Worm (Caenorhabditis elegans): ENCODE measurements around the gene B0303.16.
A peak's percentile ranks its signal among the peaks of the same experiment; 100 is the strongest.

Gene B0303.16

ce11 chrIII:8741276-8741860, 36.5 kb downstream of the B0303.16 start, which contains the start of gene pdhk-2:
Gene pdhk-2 (minus strand): TSS chrIII:8741412.
- TF ChIP-seq lsy-2 (tag; optimal IDR thresholded peaks at IDR 0.05), result peak; percentile 92 to 96
- TF ChIP-seq mbf-1 (tag; optimal IDR thresholded peaks at IDR 0.05), result no peak
- peak; percentile 91 for TF ChIP-seq zag-1 (tag; optimal IDR thresholded peaks at IDR 0.05)
- TF ChIP-seq nhr-237 (tag; optimal IDR thresholded peaks at IDR 0.05), result no peak
- TF ChIP-seq nhr-77 (tag; optimal IDR thresholded peaks at IDR 0.05), result peak; percentile 85
- peak; percentile 92 for TF ChIP-seq mab-5 (tag; optimal IDR thresholded peaks at IDR 0.05)
- TF ChIP-seq lin-39 (tag; optimal IDR thresholded peaks at IDR 0.05), result no peak
- peak; percentile 47 for TF ChIP-seq blmp-1 (tag; optimal IDR thresholded peaks at IDR 0.05; ENCODE audit: insufficient read depth)
- TF ChIP-seq lin-13 (GFP tag; optimal IDR thresholded peaks at IDR 0.05), result peak; percentile 92
- TF ChIP-seq ztf-1 (GFP tag; conservative IDR thresholded peaks at IDR 0.05), result no peak
- TF ChIP-seq dmd-4 (tag; optimal IDR thresholded peaks at IDR 0.05), result no peak
- TF ChIP-seq nhr-129 (tag; optimal IDR thresholded peaks at IDR 0.05), result peak; percentile 92
- TF ChIP-seq unc-39 (tag; optimal IDR thresholded peaks at IDR 0.05), result no peak
- peak; percentile 92 for TF ChIP-seq ceh-16 (tag; optimal IDR thresholded peaks at IDR 0.05)
- peak; percentile 75 for TF ChIP-seq nhr-6 (tag; optimal IDR thresholded peaks at IDR 0.05)
- peak; percentile 89 for TF ChIP-seq nhr-21 (tag; optimal IDR thresholded peaks at IDR 0.05)
- TF ChIP-seq egl-27 (tag; optimal IDR thresholded peaks at IDR 0.05), result peak; percentile 87
- TF ChIP-seq nhr-10 (tag; optimal IDR thresholded peaks at IDR 0.05), result peak; percentile 75
- TF ChIP-seq ztf-4 (tag; optimal IDR thresholded peaks at IDR 0.05), result peak; percentile 90
- no peak for TF ChIP-seq nhr-23 (tag; optimal IDR thresholded peaks at IDR 0.05)
- TF ChIP-seq unc-62 (GFP tag; optimal IDR thresholded peaks at IDR 0.05), result peak; percentile 57
- peak; percentile 94 for TF ChIP-seq F13H6.1 (tag; optimal IDR thresholded peaks at IDR 0.05)
- TF ChIP-seq alr-1 (tag; optimal IDR thresholded peaks at IDR 0.05), result no peak
- TF ChIP-seq aly-2 (tag; optimal IDR thresholded peaks at IDR 0.05), result no peak
- TF ChIP-seq snpc-4 (tag; optimal IDR thresholded peaks at IDR 0.05), result peak; percentile 61
- TF ChIP-seq unc-55 (GFP tag; optimal IDR thresholded peaks at IDR 0.05), result peak; percentile 99
- peak; percentile 95 for TF ChIP-seq crh-2 (tag; optimal IDR thresholded peaks at IDR 0.05)
- peak; percentile 99 for TF ChIP-seq gmeb-1 (tag; optimal IDR thresholded peaks at IDR 0.05)
- TF ChIP-seq ama-1 (optimal IDR thresholded peaks at IDR 0.05), result peak; percentile 45
- peak; percentile 65 for TF ChIP-seq Y55F3AM.14 (GFP tag; optimal IDR thresholded peaks at IDR 0.05)
- peak; percentile 93 for TF ChIP-seq nhr-25 (tag; optimal IDR thresholded peaks at IDR 0.05)
- peak; percentile 90 for TF ChIP-seq sem-4 (tag; optimal IDR thresholded peaks at IDR 0.05)
- peak; percentile 93 for TF ChIP-seq sma-3 (GFP tag; optimal IDR thresholded peaks at IDR 0.05)
- TF ChIP-seq lin-11 (tag; optimal IDR thresholded peaks at IDR 0.05), result peak; percentile 92
- peak; percentile 98 for TF ChIP-seq C34F6.9 (tag; optimal IDR thresholded peaks at IDR 0.05)
- TF ChIP-seq ztf-11 (tag; optimal IDR thresholded peaks at IDR 0.05), result peak; percentile 43
- peak; percentile 77 for TF ChIP-seq ceh-82 (tag; optimal IDR thresholded peaks at IDR 0.05)
- TF ChIP-seq ZK546.5 (tag; optimal IDR thresholded peaks at IDR 0.05), result peak; percentile 64
- no peak for TF ChIP-seq nhr-11 (tag; optimal IDR thresholded peaks at IDR 0.05)
- peak; percentile 89 for TF ChIP-seq fos-1 (tag; optimal IDR thresholded peaks at IDR 0.05)
- peak in 1 of 2 experiments; percentile 66 for TF ChIP-seq mdl-1 (tag; optimal IDR thresholded peaks at IDR 0.05)
- peak; percentile 8 for TF ChIP-seq nhr-12 (tag; optimal IDR thresholded peaks at IDR 0.05)
- TF ChIP-seq sma-9 (GFP tag; optimal IDR thresholded peaks at IDR 0.05), result peak; percentile 95
- no peak for TF ChIP-seq sma-9 (tag; optimal IDR thresholded peaks at IDR 0.05)
- TF ChIP-seq elt-3 (tag; optimal IDR thresholded peaks at IDR 0.05), result no peak
- TF ChIP-seq skn-1 (tag; optimal IDR thresholded peaks at IDR 0.05), result no peak
- TF ChIP-seq elt-1 (tag; optimal IDR thresholded peaks at IDR 0.05), result no peak
- TF ChIP-seq R02D3.7 (tag; optimal IDR thresholded peaks at IDR 0.05), result peak; percentile 71

Measured in whole organism, L2 larva.